Worm (Caenorhabditis elegans): ENCODE results near the gene chin-1.

- TF ChIP-seq flt-1 (GFP tag; IDR thresholded peaks at IDR 0.05) (no peak), cog-1 (tag; optimal IDR thresholded peaks at IDR 0.05) (no peak), klf-2 (GFP tag; conservative IDR thresholded peaks at IDR 0.05) (no peak), med-1 (GFP tag; optimal IDR thresholded peaks at IDR 0.05; ENCODE audit: insufficient read depth) (no peak), ztf-29 (GFP tag; IDR thresholded peaks at IDR 0.05) (no peak), ref-1 (GFP tag; conservative IDR thresholded peaks at IDR 0.05) (no peak), T22C8.4 (GFP tag; IDR thresholded peaks at IDR 0.05) (no peak), ztf-23 (GFP tag; IDR thresholded peaks at IDR 0.05) (no peak)
These were observed 28.9 kb downstream of the chin-1 start, which contains the start of gene clc-27 for ce11 chrIII:1008091-1008490.

All from whole organism, midembryonic.